Worm (Caenorhabditis elegans): ENCODE results near the gene cln-3.3.

The cln-3.3 gene

DNA sequence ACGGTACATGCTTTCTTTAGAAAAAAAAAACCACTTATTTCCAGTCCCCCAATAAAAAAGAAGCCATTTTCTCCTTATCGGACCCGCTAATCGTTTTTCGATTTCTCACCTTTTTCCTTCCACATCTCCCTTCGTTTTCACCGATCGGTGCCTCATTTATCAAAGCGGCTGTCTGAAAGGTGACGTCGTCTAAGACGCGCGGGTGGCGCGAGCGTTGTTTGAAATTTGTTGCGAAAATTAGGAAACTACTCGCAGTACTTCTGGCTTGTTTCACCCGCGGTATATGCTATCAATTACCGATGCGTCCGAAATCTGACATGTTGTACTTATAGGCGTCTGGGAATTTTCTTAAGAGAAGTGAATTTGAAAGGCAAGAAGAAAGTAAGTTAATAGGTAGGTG is 30.7 kb upstream of the cln-3.3 start:
- no peak for TF ChIP-seq aly-2 (tag; optimal IDR thresholded peaks at IDR 0.05)
- TF ChIP-seq ZK546.5 (tag; optimal IDR thresholded peaks at IDR 0.05): no peak
- TF ChIP-seq ztf-4 (tag; optimal IDR thresholded peaks at IDR 0.05): no peak
- no peak for TF ChIP-seq R02D3.7 (tag; optimal IDR thresholded peaks at IDR 0.05)
- TF ChIP-seq ztf-11 (tag; optimal IDR thresholded peaks at IDR 0.05): no peak
- no peak for TF ChIP-seq elt-1 (tag; optimal IDR thresholded peaks at IDR 0.05)
- no peak for TF ChIP-seq nhr-6 (tag; optimal IDR thresholded peaks at IDR 0.05)
- TF ChIP-seq lin-13 (GFP tag; optimal IDR thresholded peaks at IDR 0.05): no peak
- no peak for TF ChIP-seq unc-62 (GFP tag; optimal IDR thresholded peaks at IDR 0.05)
- no peak for TF ChIP-seq nhr-23 (tag; optimal IDR thresholded peaks at IDR 0.05)
- no peak for TF ChIP-seq ceh-82 (tag; optimal IDR thresholded peaks at IDR 0.05)
- no peak for TF ChIP-seq alr-1 (tag; optimal IDR thresholded peaks at IDR 0.05)
- no peak for TF ChIP-seq nhr-10 (tag; optimal IDR thresholded peaks at IDR 0.05)
- no peak for TF ChIP-seq nhr-12 (tag; optimal IDR thresholded peaks at IDR 0.05)
- TF ChIP-seq fos-1 (tag; optimal IDR thresholded peaks at IDR 0.05): no peak
- TF ChIP-seq egl-27 (tag; optimal IDR thresholded peaks at IDR 0.05): peak; percentile 45
- no peak for TF ChIP-seq sem-4 (tag; optimal IDR thresholded peaks at IDR 0.05)
- no peak for TF ChIP-seq dmd-4 (tag; optimal IDR thresholded peaks at IDR 0.05)
- no peak for TF ChIP-seq ama-1 (optimal IDR thresholded peaks at IDR 0.05)
- TF ChIP-seq snpc-4 (tag; optimal IDR thresholded peaks at IDR 0.05): no peak
- no peak for TF ChIP-seq nhr-237 (tag; optimal IDR thresholded peaks at IDR 0.05)
- TF ChIP-seq lsy-2 (tag; optimal IDR thresholded peaks at IDR 0.05): no peak
- no peak for TF ChIP-seq lin-39 (tag; optimal IDR thresholded peaks at IDR 0.05)
- peak; percentile 33 for TF ChIP-seq mab-5 (tag; optimal IDR thresholded peaks at IDR 0.05)
- no peak for TF ChIP-seq lin-11 (tag; optimal IDR thresholded peaks at IDR 0.05)
- TF ChIP-seq gmeb-1 (tag; optimal IDR thresholded peaks at IDR 0.05): no peak
- no peak for TF ChIP-seq nhr-11 (tag; optimal IDR thresholded peaks at IDR 0.05)
- no peak for TF ChIP-seq unc-55 (GFP tag; optimal IDR thresholded peaks at IDR 0.05)
- TF ChIP-seq nhr-25 (tag; optimal IDR thresholded peaks at IDR 0.05): peak; percentile 27
- TF ChIP-seq nhr-21 (tag; optimal IDR thresholded peaks at IDR 0.05): peak; percentile 42
- TF ChIP-seq peb-1 (tag; optimal IDR thresholded peaks at IDR 0.05): no peak
- no peak for TF ChIP-seq zag-1 (tag; optimal IDR thresholded peaks at IDR 0.05)
- peak; percentile 70 for TF ChIP-seq sma-9 (GFP tag; optimal IDR thresholded peaks at IDR 0.05)
- no peak for TF ChIP-seq sma-9 (tag; optimal IDR thresholded peaks at IDR 0.05)
- TF ChIP-seq sma-3 (GFP tag; optimal IDR thresholded peaks at IDR 0.05): no peak
- no peak for TF ChIP-seq skn-1 (tag; optimal IDR thresholded peaks at IDR 0.05)
- no peak for TF ChIP-seq C34F6.9 (tag; optimal IDR thresholded peaks at IDR 0.05)
- no peak for TF ChIP-seq F13H6.1 (tag; optimal IDR thresholded peaks at IDR 0.05)
- TF ChIP-seq Y55F3AM.14 (GFP tag; optimal IDR thresholded peaks at IDR 0.05): no peak
- no peak for TF ChIP-seq nhr-129 (tag; optimal IDR thresholded peaks at IDR 0.05)
- peak; percentile 70 for TF ChIP-seq blmp-1 (tag; optimal IDR thresholded peaks at IDR 0.05; ENCODE audit: insufficient read depth)
- TF ChIP-seq ceh-16 (tag; optimal IDR thresholded peaks at IDR 0.05): peak; percentile 78
- no peak for TF ChIP-seq elt-3 (tag; optimal IDR thresholded peaks at IDR 0.05)
- TF ChIP-seq crh-2 (tag; optimal IDR thresholded peaks at IDR 0.05): no peak
- no peak for TF ChIP-seq mbf-1 (tag; optimal IDR thresholded peaks at IDR 0.05)
- no peak for TF ChIP-seq unc-39 (tag; optimal IDR thresholded peaks at IDR 0.05)
- TF ChIP-seq ztf-1 (GFP tag; conservative IDR thresholded peaks at IDR 0.05): no peak
- no peak for TF ChIP-seq mdl-1 (tag; optimal IDR thresholded peaks at IDR 0.05)
- TF ChIP-seq nhr-77 (tag; optimal IDR thresholded peaks at IDR 0.05): no peak
